Worm (Caenorhabditis elegans) whole organism, mixed stage, embryonic: Measurements from ENCODE around the gene F54B3.1.

ENCODE experiments used
- M03D4.4 ChIP-seq: sonication (generic microtip); optimal IDR thresholded peaks from 2 replicates; lab custom pipeline; 2017; ENCODE audit warnings: mild to moderate bottlenecking, missing genetic modification characterization, missing compliant biosample characterization
- bed-3 ChIP-seq: fragments of 200-800 bp; sonication (Bioruptor generic); optimal IDR thresholded peaks from 3 replicates; lab custom pipeline; 2018; ENCODE audit warnings: mild to moderate bottlenecking, missing genetic modification characterization, moderate library complexity, missing compliant biosample characterization
- blmp-1 ChIP-seq: fragments of 150-350 bp; optimal IDR thresholded peaks from 2 replicates; lab custom pipeline; 2014; ENCODE audit warnings: missing biosample characterization, missing genetic modification characterization
- ceh-39 ChIP-seq: fragments of 150-350 bp; optimal IDR thresholded peaks from 2 replicates; lab custom pipeline; 2014; ENCODE audit warnings: missing biosample characterization, missing genetic modification characterization
- ceh-43 ChIP-seq: fragments of 200-800 bp; sonication (Bioruptor generic); optimal IDR thresholded peaks from 2 replicates; lab custom pipeline; 2018; ENCODE audit warnings: mild to moderate bottlenecking, missing genetic modification characterization, moderate library complexity, missing compliant biosample characterization
- ceh-83 ChIP-seq: fragments of 200-800 bp; sonication (Bioruptor generic); optimal IDR thresholded peaks from 2 replicates; lab custom pipeline; 2018; ENCODE audit warnings: mild to moderate bottlenecking, missing genetic modification characterization, missing compliant biosample characterization
- ces-1 ChIP-seq: fragments of 150-350 bp; optimal IDR thresholded peaks from 2 replicates; lab custom pipeline; 2014; ENCODE audit warnings: missing biosample characterization, missing genetic modification reagents, missing genetic modification characterization
- cnd-1 ChIP-seq: fragments of 200-800 bp; sonication (Bioruptor generic); optimal IDR thresholded peaks from 2 replicates; lab custom pipeline; 2018; ENCODE audit warnings: mild to moderate bottlenecking, missing genetic modification characterization, missing compliant biosample characterization
- drap-1 ChIP-seq: fragments of 200-800 bp; sonication (Bioruptor generic); optimal IDR thresholded peaks from 3 replicates; lab custom pipeline; 2018; ENCODE audit warnings: mild to moderate bottlenecking, missing genetic modification characterization, missing compliant biosample characterization
- elt-1 ChIP-seq: sonication (generic microtip); optimal IDR thresholded peaks from 2 replicates; lab custom pipeline; 2017; ENCODE audit warnings: missing genetic modification characterization, mild to moderate bottlenecking, missing compliant biosample characterization, antibody characterized with exemption, moderate library complexity, borderline replicate concordance; ENCODE audit not compliant: insufficient read depth
- elt-3 ChIP-seq: fragments of 150-350 bp; optimal IDR thresholded peaks from 2 replicates; lab custom pipeline; 2014; ENCODE audit warnings: missing biosample characterization, missing genetic modification characterization
- flh-1 ChIP-seq: fragments of 200-800 bp; sonication (Bioruptor generic); optimal IDR thresholded peaks from 2 replicates; lab custom pipeline; 2018; ENCODE audit warnings: mild to moderate bottlenecking, missing genetic modification characterization, moderate library complexity, missing compliant biosample characterization
- ham-2 ChIP-seq: fragments of 200-800 bp; sonication (Bioruptor generic); optimal IDR thresholded peaks from 2 replicates; lab custom pipeline; 2018; ENCODE audit warnings: mild to moderate bottlenecking, missing genetic modification characterization, missing compliant biosample characterization
- hlh-1 ChIP-seq: fragments of 150-350 bp; optimal IDR thresholded peaks from 2 replicates; lab custom pipeline; 2014; ENCODE audit warnings: missing biosample characterization, missing genetic modification reagents, missing genetic modification characterization
- lin-13 ChIP-seq: fragments of 150-350 bp; optimal IDR thresholded peaks from 2 replicates; lab custom pipeline; 2014; ENCODE audit warnings: missing biosample characterization, missing genetic modification characterization
- lin-32 ChIP-seq: fragments of 200-800 bp; sonication (Bioruptor generic); optimal IDR thresholded peaks from 2 replicates; lab custom pipeline; 2018; ENCODE audit warnings: mild to moderate bottlenecking, missing genetic modification characterization, missing compliant biosample characterization
- lsy-2 ChIP-seq: fragments of 150-350 bp; optimal IDR thresholded peaks from 2 replicates; lab custom pipeline; 2014; ENCODE audit warnings: missing biosample characterization, missing genetic modification characterization
- mab-5 ChIP-seq: fragments of 150-350 bp; optimal IDR thresholded peaks from 2 replicates; lab custom pipeline; 2014; ENCODE audit warnings: missing biosample characterization, missing genetic modification characterization
- mep-1 ChIP-seq: fragments of 150-350 bp; optimal IDR thresholded peaks from 2 replicates; lab custom pipeline; 2017; ENCODE audit warnings: missing biosample characterization, missing genetic modification reagents, missing genetic modification characterization, inconsistent platforms
- mls-2 ChIP-seq: sonication (generic microtip); optimal IDR thresholded peaks from 2 replicates; lab custom pipeline; 2016; ENCODE audit warnings: mild to moderate bottlenecking, missing genetic modification characterization, moderate library complexity, missing compliant biosample characterization
- nhr-12 ChIP-seq: fragments of 150-350 bp; optimal IDR thresholded peaks from 2 replicates; lab custom pipeline; 2014; ENCODE audit warnings: missing biosample characterization, missing genetic modification characterization
- nhr-2 ChIP-seq: fragments of 150-350 bp; optimal IDR thresholded peaks from 2 replicates; lab custom pipeline; 2014; ENCODE audit warnings: missing biosample characterization, missing genetic modification characterization
- nhr-237 ChIP-seq: fragments of 150-350 bp; optimal IDR thresholded peaks from 2 replicates; lab custom pipeline; 2014; ENCODE audit warnings: missing biosample characterization, missing genetic modification characterization
- nhr-28 ChIP-seq: fragments of 150-350 bp; optimal IDR thresholded peaks from 2 replicates; lab custom pipeline; 2014; ENCODE audit warnings: missing biosample characterization, missing genetic modification characterization
- nhr-76 ChIP-seq: sonication (generic microtip); optimal IDR thresholded peaks from 2 replicates; lab custom pipeline; 2017; ENCODE audit warnings: missing biosample characterization, missing genetic modification characterization
- pha-4 ChIP-seq: fragments of 150-350 bp; optimal IDR thresholded peaks from 2 replicates; lab custom pipeline; 2018; ENCODE audit warnings: missing biosample characterization, missing genetic modification reagents, missing genetic modification characterization
- sem-2 ChIP-seq: fragments of 200-800 bp; sonication (Bioruptor generic); optimal IDR thresholded peaks from 2 replicates; lab custom pipeline; 2018; ENCODE audit warnings: mild to moderate bottlenecking, missing genetic modification characterization, missing compliant biosample characterization
- snpc-4 ChIP-seq: fragments of 150-350 bp; optimal IDR thresholded peaks from 2 replicates; lab custom pipeline; 2014; ENCODE audit warnings: missing biosample characterization, missing genetic modification characterization
- sptf-1 ChIP-seq: sonication (generic microtip); optimal IDR thresholded peaks from 2 replicates; lab custom pipeline; 2017; ENCODE audit warnings: mild to moderate bottlenecking, missing genetic modification characterization, moderate library complexity, missing compliant biosample characterization
- tbx-8 ChIP-seq: fragments of 200-800 bp; sonication (Bioruptor generic); optimal IDR thresholded peaks from 2 replicates; lab custom pipeline; 2018; ENCODE audit warnings: mild to moderate bottlenecking, missing genetic modification characterization, moderate library complexity, missing compliant biosample characterization
- unc-120 ChIP-seq: sonication (generic microtip); optimal IDR thresholded peaks from 2 replicates; lab custom pipeline; 2017; ENCODE audit warnings: missing genetic modification characterization, missing compliant biosample characterization; ENCODE audit not compliant: poor library complexity, severe bottlenecking
- unc-39 ChIP-seq: fragments of 150-350 bp; optimal IDR thresholded peaks from 2 replicates; lab custom pipeline; 2014; ENCODE audit warnings: missing biosample characterization, missing genetic modification characterization
- unc-62 ChIP-seq: fragments of 150-350 bp; optimal IDR thresholded peaks from 2 replicates; lab custom pipeline; 2014; ENCODE audit warnings: missing biosample characterization, missing genetic modification reagents, missing genetic modification characterization
- zip-8 ChIP-seq: fragments of 150-350 bp; optimal IDR thresholded peaks from 2 replicates; lab custom pipeline; 2014; ENCODE audit warnings: missing biosample characterization, missing genetic modification characterization
- ztf-11 ChIP-seq: fragments of 150-350 bp; optimal IDR thresholded peaks from 2 replicates; lab custom pipeline; 2014; ENCODE audit warnings: missing biosample characterization, missing genetic modification characterization

F54B3.1 gene

DNA sequence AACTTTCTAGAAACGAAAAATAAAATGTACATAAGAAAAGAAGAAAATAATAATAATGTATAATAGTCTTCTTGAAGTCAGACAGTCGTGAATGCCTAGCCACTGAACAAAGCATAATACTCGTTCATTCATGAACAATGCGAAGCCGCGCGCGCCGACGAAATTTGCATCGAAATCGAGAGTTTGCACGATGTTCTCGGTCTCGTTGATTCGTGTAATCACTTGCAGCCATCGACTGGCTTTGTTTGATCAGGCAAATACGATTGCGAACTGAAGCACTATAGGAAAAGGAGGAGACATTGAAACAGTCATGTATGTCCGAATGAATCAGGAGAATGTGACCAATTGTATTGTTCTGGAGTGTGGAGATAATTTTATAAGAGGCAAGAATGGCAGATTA is 47.3 kb upstream of the F54B3.1 start:
- TF ChIP-seq snpc-4: no peak
- TF ChIP-seq drap-1 (GFP tag; lab: Kevin White, UChicago): no peak
- TF ChIP-seq nhr-76 (tag; lab: Kevin White, UChicago): no peak
- no peak for TF ChIP-seq sem-2 (GFP tag; lab: Kevin White, UChicago)
- TF ChIP-seq elt-3: no peak
- no peak for TF ChIP-seq unc-120 (tag; lab: Kevin White, UChicago)
- TF ChIP-seq blmp-1 (tag; lab: Kevin White, UChicago): peak; percentile 13
- TF ChIP-seq tbx-8: no peak
- no peak for TF ChIP-seq hlh-1 (tag; lab: Kevin White, UChicago)
- TF ChIP-seq bed-3 (GFP tag; lab: Kevin White, UChicago): no peak
- no peak for TF ChIP-seq mls-2
- TF ChIP-seq ces-1 (GFP tag; lab: Kevin White, UChicago): no peak
- TF ChIP-seq ceh-39 (tag; lab: Kevin White, UChicago): no peak
- no peak for TF ChIP-seq ztf-11 (tag; lab: Kevin White, UChicago)
- TF ChIP-seq ceh-83: no peak
- TF ChIP-seq zip-8: no peak
- no peak for TF ChIP-seq nhr-28 (tag; lab: Kevin White, UChicago)
- TF ChIP-seq flh-1 (GFP tag; lab: Kevin White, UChicago): no peak
- no peak for TF ChIP-seq lsy-2 (tag; lab: Kevin White, UChicago)
- TF ChIP-seq ceh-43 (GFP tag; lab: Kevin White, UChicago): no peak
- peak; percentile 34 for TF ChIP-seq nhr-237 (tag; lab: Kevin White, UChicago)
- no peak for TF ChIP-seq elt-1 (tag; lab: Kevin White, UChicago)
- no peak for TF ChIP-seq sptf-1 (tag; lab: Kevin White, UChicago)
- TF ChIP-seq lin-32: no peak
- no peak for TF ChIP-seq cnd-1 (tag; lab: Kevin White, UChicago)
- no peak for TF ChIP-seq M03D4.4 (tag; lab: Kevin White, UChicago)
- TF ChIP-seq unc-62 (GFP tag; lab: Kevin White, UChicago): no peak
- no peak for TF ChIP-seq nhr-2 (tag; lab: Kevin White, UChicago)
- TF ChIP-seq pha-4 (tag; lab: Kevin White, UChicago): peak; percentile 68
- no peak for TF ChIP-seq unc-39 (tag; lab: Kevin White, UChicago)
- no peak for TF ChIP-seq lin-13 (tag; lab: Kevin White, UChicago)
- peak; percentile 67 for TF ChIP-seq ham-2 (GFP tag; lab: Kevin White, UChicago)
- no peak for TF ChIP-seq nhr-12 (tag; lab: Kevin White, UChicago)
- TF ChIP-seq mab-5: no peak

DNA sequence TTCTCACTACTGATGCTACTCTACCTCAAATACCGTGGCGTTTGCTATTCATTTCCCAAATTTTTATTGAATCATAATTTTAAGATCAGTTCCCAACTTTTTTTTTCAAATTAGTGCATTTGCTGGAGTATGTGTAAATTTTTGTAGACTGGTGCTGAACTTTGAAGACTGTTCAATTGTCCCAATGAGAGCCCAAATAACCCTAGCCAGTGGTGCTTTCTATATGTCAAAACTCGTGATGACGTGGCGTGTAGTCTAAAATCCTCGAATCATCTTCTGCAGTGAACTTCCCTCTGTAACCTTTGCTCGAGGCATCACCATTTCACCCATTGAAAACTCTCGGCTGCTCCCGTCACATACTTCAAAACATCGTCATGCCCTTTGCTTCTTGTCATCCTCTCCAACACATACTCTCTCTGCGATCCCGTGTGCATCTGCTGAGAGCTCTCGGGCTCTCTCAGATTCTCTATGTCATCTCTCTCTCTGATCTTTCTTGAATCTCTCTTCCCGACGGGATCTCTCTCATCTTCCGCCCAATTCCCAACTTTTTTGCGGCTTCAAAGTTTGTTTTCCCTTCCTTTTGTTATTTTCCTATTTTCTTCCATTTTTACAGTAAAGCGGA is 46.5 kb upstream of the F54B3.1 start:
- TF ChIP-seq hlh-1 (tag; lab: Kevin White, UChicago) (peak; percentile 53), sptf-1 (tag; lab: Kevin White, UChicago) (no peak), pha-4 (tag; lab: Kevin White, UChicago) (peak; percentile 32)

DNA sequence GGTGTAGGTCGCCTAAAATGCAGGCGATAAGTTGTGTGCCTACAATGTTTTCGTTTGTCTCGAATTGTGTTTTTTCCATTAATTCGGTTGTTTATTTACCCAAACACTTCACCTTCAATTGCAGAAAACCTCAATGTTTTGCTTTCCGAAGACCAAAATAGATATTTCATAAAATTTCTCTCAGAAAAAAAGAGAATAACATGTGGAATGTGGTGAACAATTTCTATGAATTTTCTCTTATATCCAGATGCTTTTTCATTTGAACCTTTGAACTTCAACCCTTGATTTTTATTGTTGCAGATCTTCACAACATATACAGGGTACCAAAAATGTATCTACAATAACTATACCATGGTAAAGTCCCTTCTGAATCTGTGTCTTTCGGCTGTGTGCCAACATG is 44.6 kb upstream of the F54B3.1 start, which contains the start of gene T01E8.1:
Gene T01E8.1, plus strand, starts transcription at position 301 of the 400 bp plus-strand sequence.
- TF ChIP-seq zip-8: no peak
- TF ChIP-seq ztf-11 (tag; lab: Kevin White, UChicago): no peak
- no peak for TF ChIP-seq ceh-43 (GFP tag; lab: Kevin White, UChicago)
- TF ChIP-seq sem-2 (GFP tag; lab: Kevin White, UChicago): no peak
- no peak for TF ChIP-seq bed-3 (GFP tag; lab: Kevin White, UChicago)
- TF ChIP-seq mab-5: no peak
- no peak for TF ChIP-seq nhr-237 (tag; lab: Kevin White, UChicago)
- TF ChIP-seq flh-1 (GFP tag; lab: Kevin White, UChicago): no peak
- no peak for TF ChIP-seq hlh-1 (tag; lab: Kevin White, UChicago)
- no peak for TF ChIP-seq elt-1 (tag; lab: Kevin White, UChicago)
- no peak for TF ChIP-seq cnd-1 (tag; lab: Kevin White, UChicago)
- no peak for TF ChIP-seq nhr-76 (tag; lab: Kevin White, UChicago)
- no peak for TF ChIP-seq nhr-28 (tag; lab: Kevin White, UChicago)
- TF ChIP-seq tbx-8: no peak
- TF ChIP-seq mep-1: no peak
- TF ChIP-seq ces-1 (GFP tag; lab: Kevin White, UChicago): no peak
- TF ChIP-seq snpc-4: no peak
- TF ChIP-seq unc-120 (tag; lab: Kevin White, UChicago): no peak
- TF ChIP-seq blmp-1 (tag; lab: Kevin White, UChicago): no peak
- TF ChIP-seq lsy-2 (tag; lab: Kevin White, UChicago): no peak
